Worm (Caenorhabditis elegans) whole organism, midembryonic: ENCODE data around the gene acl-2.

Experiments
- T22C8.4 ChIP-seq: fragments of 200-800 bp; sonication (Bioruptor generic); IDR thresholded peaks from 2 replicates; pipeline ENCODE4 v1.3.6; 2022; ENCODE audit warnings: missing genetic modification characterization, missing compliant biosample characterization
- cog-1 ChIP-seq: sonication (generic microtip); optimal IDR thresholded peaks from 2 replicates; lab custom pipeline; 2016; ENCODE audit warnings: missing genetic modification characterization, missing compliant biosample characterization
- flt-1 ChIP-seq: fragments of 200-800 bp; sonication (Bioruptor generic); IDR thresholded peaks from 2 replicates; pipeline ENCODE4 v1.3.6; 2022; ENCODE audit warnings: missing genetic modification characterization, missing compliant biosample characterization
- klf-2 ChIP-seq: fragments of 200-800 bp; sonication (Bioruptor generic); conservative IDR thresholded peaks from 2 replicates; pipeline ENCODE4 v1.3.6; 2022; ENCODE audit warnings: missing genetic modification reagents, missing genetic modification characterization, missing compliant biosample characterization
- med-1 ChIP-seq: sonication (generic microtip); optimal IDR thresholded peaks from 2 replicates; lab custom pipeline; 2017; ENCODE audit warnings: missing genetic modification characterization, mild to moderate bottlenecking, missing compliant biosample characterization, antibody characterized with exemption, missing genetic modification reagents; ENCODE audit not compliant: insufficient read depth
- tab-1 ChIP-seq: fragments of 200-800 bp; sonication (Bioruptor generic); IDR thresholded peaks from 2 replicates; pipeline ENCODE4 v1.3.6; 2022; ENCODE audit warnings: missing genetic modification characterization, missing compliant biosample characterization

- TF ChIP-seq cog-1 (tag; lab: Kevin White, UChicago), result no peak
- TF ChIP-seq T22C8.4, result no peak
- no peak for TF ChIP-seq klf-2 (GFP tag; lab: Robert Waterston, UW)
- TF ChIP-seq flt-1 (GFP tag; lab: Robert Waterston, UW), result no peak
- no peak for TF ChIP-seq med-1 (GFP tag; lab: Kevin White, UChicago)
- TF ChIP-seq tab-1 (GFP tag; lab: Robert Waterston, UW), result no peak
Measured at ce11 chrV:10019083-10019624, 11.7 kb downstream of the acl-2 start.
